Fruit fly (Drosophila melanogaster) whole organism, adult: ENCODE results near the gene CG9302.

Source experiments
- CG11617 ChIP-seq: fragments of 200-800 bp; sonication (Bioruptor generic); optimal IDR thresholded peaks from 2 replicates; lab custom pipeline; 2017; ENCODE audit warnings: mild to moderate bottlenecking, missing biosample characterization, missing genetic modification reagents, missing genetic modification characterization
- CG12768 ChIP-seq: fragments of 200-800 bp; sonication (Bioruptor generic); optimal IDR thresholded peaks from 2 replicates; lab custom pipeline; 2017; ENCODE audit warnings: missing biosample characterization, missing genetic modification characterization, mild to moderate bottlenecking, moderate library complexity, missing genetic modification reagents
- CG14711 ChIP-seq: fragments of 200-800 bp; sonication (Bioruptor generic); optimal IDR thresholded peaks from 2 replicates; lab custom pipeline; 2018; ENCODE audit warnings: missing biosample characterization, mild to moderate bottlenecking, missing genetic modification characterization, moderate library complexity
- CG1620 ChIP-seq: fragments of 200-800 bp; sonication (Bioruptor generic); optimal IDR thresholded peaks from 2 replicates; lab custom pipeline; 2016; ENCODE audit warnings: missing biosample characterization, missing genetic modification characterization
- CG33017 ChIP-seq: fragments of 200-800 bp; sonication (Bioruptor generic); optimal IDR thresholded peaks from 2 replicates; lab custom pipeline; 2018; ENCODE audit warnings: missing biosample characterization, mild to moderate bottlenecking, missing genetic modification characterization, moderate library complexity
- CG5204 ChIP-seq: fragments of 200-800 bp; sonication (Bioruptor generic); optimal IDR thresholded peaks from 2 replicates; lab custom pipeline; 2016; ENCODE audit warnings: missing biosample characterization, missing genetic modification characterization
- CG7045 ChIP-seq: fragments of 200-800 bp; sonication (Bioruptor generic); optimal IDR thresholded peaks from 2 replicates; lab custom pipeline; 2017; ENCODE audit warnings: missing biosample characterization, mild to moderate bottlenecking, missing genetic modification characterization
- CG7101 ChIP-seq: fragments of 200-800 bp; sonication (Bioruptor generic); optimal IDR thresholded peaks from 2 replicates; lab custom pipeline; 2018; ENCODE audit warnings: missing biosample characterization, mild to moderate bottlenecking, missing genetic modification characterization, moderate library complexity
- Clk ChIP-seq: fragments of 200-800 bp; sonication (Bioruptor generic); optimal IDR thresholded peaks from 2 replicates; lab custom pipeline; 2017; ENCODE audit warnings: missing biosample characterization, missing genetic modification characterization
- Crg-1 ChIP-seq: fragments of 200-800 bp; sonication (Bioruptor generic); optimal IDR thresholded peaks from 2 replicates; lab custom pipeline; 2016; ENCODE audit warnings: missing biosample characterization, missing genetic modification characterization
- Hr96 ChIP-seq: fragments of 200-800 bp; sonication (Bioruptor generic); optimal IDR thresholded peaks from 2 replicates; lab custom pipeline; 2016; ENCODE audit warnings: missing biosample characterization, missing genetic modification characterization
- Mnt ChIP-seq: fragments of 200-800 bp; sonication (Bioruptor generic); optimal IDR thresholded peaks from 2 replicates; lab custom pipeline; 2016; ENCODE audit warnings: missing biosample characterization, mild to moderate bottlenecking, missing genetic modification characterization
- bab1 ChIP-seq: fragments of 200-800 bp; sonication (Bioruptor generic); optimal IDR thresholded peaks from 3 replicates; lab custom pipeline; 2019; ENCODE audit warnings: missing biosample characterization, mild to moderate bottlenecking, missing genetic modification characterization, moderate library complexity
- cic ChIP-seq: fragments of 200-800 bp; sonication (Bioruptor generic); optimal IDR thresholded peaks from 2 replicates; lab custom pipeline; 2017; ENCODE audit warnings: missing biosample characterization, mild to moderate bottlenecking, missing genetic modification characterization, moderate library complexity
- cnc ChIP-seq, 2 experiments: fragments of >200 bp; optimal IDR thresholded peaks; 2 replicates each; lab custom pipeline; 2017
- kay ChIP-seq: fragments of 200-800 bp; sonication (Bioruptor generic); peaks from one replicate; lab custom pipeline; 2016; ENCODE audit warnings: missing biosample characterization, missing genetic modification characterization, borderline replicate concordance
- ovo ChIP-seq: fragments of 200-800 bp; sonication (Bioruptor generic); optimal IDR thresholded peaks from 2 replicates; lab custom pipeline; 2016; ENCODE audit warnings: missing biosample characterization, missing genetic modification characterization
- pad ChIP-seq: fragments of 200-800 bp; sonication (Bioruptor generic); optimal IDR thresholded peaks from 3 replicates; lab custom pipeline; 2017; ENCODE audit warnings: missing biosample characterization, missing genetic modification characterization, mild to moderate bottlenecking, moderate library complexity, missing genetic modification reagents
- tj ChIP-seq: fragments of 200-800 bp; sonication (Bioruptor generic); optimal IDR thresholded peaks from 3 replicates; lab custom pipeline; 2017; ENCODE audit warnings: missing biosample characterization, mild to moderate bottlenecking, missing genetic modification characterization, moderate library complexity
- toe ChIP-seq: fragments of 200-800 bp; sonication (Bioruptor generic); optimal IDR thresholded peaks from 2 replicates; lab custom pipeline; 2016; ENCODE audit warnings: missing biosample characterization, missing genetic modification characterization

The CG9302 gene

DNA sequence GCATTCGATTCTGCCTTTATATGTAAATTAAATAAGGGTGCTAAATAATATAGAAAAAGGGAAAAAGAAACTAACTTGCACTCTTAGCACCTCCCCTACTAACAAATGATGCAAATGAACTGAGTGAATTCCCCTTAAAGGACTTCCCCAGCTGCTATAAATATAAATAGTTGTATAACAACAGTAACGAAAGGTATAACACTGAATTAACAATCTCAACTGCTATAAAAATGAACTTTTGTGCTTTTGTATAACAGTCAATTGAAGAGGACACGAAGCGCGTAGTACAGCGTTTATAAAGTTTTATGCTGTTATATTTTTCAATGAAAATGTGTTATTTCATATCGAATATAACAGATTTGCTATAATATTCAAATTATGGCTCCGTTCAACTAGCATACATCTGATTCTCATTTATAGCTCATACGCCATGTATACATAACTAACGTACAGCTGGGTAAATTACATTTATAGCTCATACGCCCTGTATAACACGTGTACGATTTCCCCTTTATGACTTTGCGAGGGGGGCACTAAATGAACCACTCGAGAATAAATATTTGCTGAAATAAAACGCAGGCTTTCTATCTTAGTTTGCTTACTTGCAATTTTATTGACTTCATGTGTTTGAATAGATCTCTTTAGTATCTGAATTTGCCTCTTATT lies 29.0 kb downstream of the CG9302 start:
- peak; percentile 15 for TF ChIP-seq CG7101 (tag; lab: Kevin White, UChicago)
- TF ChIP-seq Hr96 (GFP tag; lab: Kevin White, UChicago): no peak
- peak; percentile 94 for TF ChIP-seq pad (GFP tag; lab: Kevin White, UChicago)
- TF ChIP-seq bab1 (GFP tag; lab: Kevin White, UChicago): no peak
- TF ChIP-seq kay (GFP tag; lab: Kevin White, UChicago): peak; percentile 38
- TF ChIP-seq Crg-1 (GFP tag; lab: Kevin White, UChicago): no peak

DNA sequence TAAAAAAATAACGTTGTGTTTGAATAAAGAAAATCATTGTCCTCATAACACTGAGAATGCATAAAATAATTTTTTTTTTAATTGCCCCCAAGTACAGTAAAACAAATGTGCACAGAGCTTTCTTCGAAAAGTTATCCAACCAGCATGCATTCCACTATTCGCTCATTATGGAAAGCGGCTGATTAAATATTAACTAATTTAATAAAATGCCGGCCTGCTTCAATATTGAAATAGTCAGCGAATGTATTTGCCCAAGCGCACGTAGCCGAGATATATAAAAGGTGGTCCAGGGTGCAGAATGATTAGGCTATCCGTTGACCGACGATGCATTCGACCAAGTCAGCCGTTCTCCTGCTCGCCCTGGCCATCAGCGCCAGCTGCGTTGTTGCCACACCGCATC lies 30.9 kb downstream of the CG9302 start, which contains the start of gene CG16826:
Gene CG16826, plus strand, starts transcription at position 301 of the 400 bp plus-strand sequence.
- TF ChIP-seq CG7101 (tag; lab: Kevin White, UChicago): peak; percentile 18
- TF ChIP-seq kay (GFP tag; lab: Kevin White, UChicago): peak; percentile 54
- TF ChIP-seq tj: no peak
- no peak for TF ChIP-seq cnc (optimal IDR thresholded peaks at IDR 0.05; lab: Kevin White, UChicago)

DNA sequence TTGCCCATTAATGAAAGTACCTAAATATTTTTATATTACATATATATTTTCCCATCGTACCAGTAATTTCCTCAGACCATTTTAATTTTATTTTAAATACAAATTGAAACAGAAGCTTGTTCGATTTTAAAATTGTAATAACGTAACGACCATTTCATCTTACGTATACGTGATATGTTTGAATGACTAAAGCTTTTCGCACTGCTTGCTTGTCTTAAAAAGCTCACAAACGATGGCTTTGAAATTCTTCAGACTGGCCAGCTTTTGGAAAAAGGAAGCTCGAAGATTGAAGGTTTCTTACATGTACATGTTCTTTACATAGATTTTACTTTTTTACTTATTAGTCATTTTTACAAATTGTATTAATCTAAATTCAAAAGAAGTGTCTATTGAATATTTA lies 45.6 kb downstream of the CG9302 start:
- TF ChIP-seq Clk (GFP tag; lab: Kevin White, UChicago) (no peak), Hr96 (GFP tag; lab: Kevin White, UChicago) (no peak), Crg-1 (GFP tag; lab: Kevin White, UChicago) (no peak), CG14711 (no peak), toe (no peak), tj (no peak), Mnt (GFP tag; lab: Kevin White, UChicago) (no peak), CG7101 (tag; lab: Kevin White, UChicago) (no peak), CG5204 (no peak)

DNA sequence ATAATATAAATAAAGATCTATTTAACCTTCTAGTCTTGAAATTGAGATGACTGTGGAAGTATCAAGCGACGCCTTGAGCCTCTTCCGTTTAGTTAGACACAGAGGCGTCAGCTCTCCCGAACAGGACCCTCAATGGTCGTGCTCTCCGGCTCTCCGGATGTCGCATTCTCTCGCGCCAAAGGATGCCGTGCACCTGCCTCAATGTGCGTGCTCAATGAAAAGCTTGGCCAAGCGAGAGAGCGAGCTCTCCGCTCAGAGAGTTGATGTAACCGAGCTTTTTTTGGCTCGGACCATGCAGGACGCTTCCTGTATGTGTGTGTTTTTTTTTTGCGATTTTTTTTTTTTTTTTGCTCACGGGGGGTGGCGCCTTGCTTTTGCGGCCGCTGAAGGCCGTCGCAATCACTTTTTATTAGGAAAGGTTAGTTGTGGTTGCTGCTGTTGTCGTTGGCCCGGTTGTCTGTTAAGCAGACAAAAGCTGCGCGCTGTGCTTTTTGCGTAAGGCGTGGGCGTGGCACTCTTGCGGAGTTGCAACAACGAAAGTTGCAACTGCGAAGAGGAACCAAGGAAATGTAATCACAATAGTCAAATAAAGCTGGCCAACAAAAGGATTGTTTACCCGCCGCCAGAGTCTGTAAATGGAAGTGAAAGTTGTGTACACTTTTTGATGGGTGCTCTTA lies 46.3 kb downstream of the CG9302 start:
- TF ChIP-seq ovo (GFP tag; lab: Kevin White, UChicago): no peak
- peak; percentile 17 for TF ChIP-seq CG33017 (tag; lab: Kevin White, UChicago)
- no peak for TF ChIP-seq CG5204
- no peak for TF ChIP-seq tj
- TF ChIP-seq CG14711: no peak

DNA sequence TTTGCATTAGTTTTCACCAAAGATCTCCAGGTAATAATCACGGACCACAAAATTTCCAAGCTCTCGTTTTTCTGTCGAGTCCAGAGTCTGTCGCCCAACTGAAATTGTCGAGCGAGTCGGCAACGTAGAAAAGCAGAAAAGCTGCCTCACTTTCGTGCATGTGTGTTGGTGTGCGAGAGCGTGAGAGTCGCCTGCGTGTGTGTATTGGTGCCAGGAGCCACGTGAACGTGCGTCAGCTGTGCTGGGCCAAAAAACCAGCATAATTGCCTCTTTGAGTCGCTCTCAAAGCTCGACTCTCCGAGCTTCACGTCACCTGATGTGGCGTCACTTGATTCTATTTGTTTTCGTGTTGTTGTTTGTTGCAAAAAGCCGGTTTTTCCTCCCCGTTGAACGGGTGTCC lies 47.3 kb downstream of the CG9302 start, which contains the start of gene hbt:
Gene hbt, minus strand, starts transcription at position 101 of the 400 bp plus-strand sequence.
- no peak for TF ChIP-seq CG11617 (GFP tag; lab: Kevin White, UChicago)
- no peak for TF ChIP-seq CG1620 (GFP tag; lab: Kevin White, UChicago)
- TF ChIP-seq CG5204: no peak
- TF ChIP-seq Crg-1 (GFP tag; lab: Kevin White, UChicago): no peak
- no peak for TF ChIP-seq cic (GFP tag; lab: Kevin White, UChicago)
- no peak for TF ChIP-seq CG7101 (tag; lab: Kevin White, UChicago)
- no peak for TF ChIP-seq CG7045 (GFP tag; lab: Kevin White, UChicago)
- TF ChIP-seq Hr96 (GFP tag; lab: Kevin White, UChicago): no peak
- TF ChIP-seq CG12768 (GFP tag; lab: Kevin White, UChicago): no peak
- TF ChIP-seq Mnt (GFP tag; lab: Kevin White, UChicago): no peak
- TF ChIP-seq tj: no peak
- no peak for TF ChIP-seq Clk (GFP tag; lab: Kevin White, UChicago)
- no peak for TF ChIP-seq bab1 (GFP tag; lab: Kevin White, UChicago)
- no peak for TF ChIP-seq cnc (optimal IDR thresholded peaks at IDR 0.05; lab: Kevin White, UChicago)
- no peak for TF ChIP-seq CG14711
- TF ChIP-seq ovo (GFP tag; lab: Kevin White, UChicago): no peak
- TF ChIP-seq pad (GFP tag; lab: Kevin White, UChicago): no peak
